Worm (Caenorhabditis elegans) whole organism, L2 larva: Measurements from ENCODE around the gene F07F6.1.

Experiments used
- C34F6.9 ChIP-seq: fragments of 150-350 bp; optimal IDR thresholded peaks from 2 replicates; lab custom pipeline; 2014; ENCODE audit warnings: missing biosample characterization, missing genetic modification characterization
- F13H6.1 ChIP-seq: sonication (generic microtip); optimal IDR thresholded peaks from 2 replicates; lab custom pipeline; 2016; ENCODE audit warnings: missing genetic modification characterization, missing compliant biosample characterization
- R02D3.7 ChIP-seq: fragments of 150-350 bp; optimal IDR thresholded peaks from 2 replicates; lab custom pipeline; 2014; ENCODE audit warnings: missing biosample characterization, missing genetic modification characterization
- alr-1 ChIP-seq: fragments of 150-350 bp; optimal IDR thresholded peaks from 2 replicates; lab custom pipeline; 2014; ENCODE audit warnings: missing biosample characterization, missing genetic modification characterization
- aly-2 ChIP-seq: fragments of 150-350 bp; optimal IDR thresholded peaks from 2 replicates; lab custom pipeline; 2014; ENCODE audit warnings: missing biosample characterization, missing genetic modification characterization
- ama-1 ChIP-seq: fragments of 150-350 bp; optimal IDR thresholded peaks from 2 replicates; lab custom pipeline; 2018; ENCODE audit warnings: inconsistent platforms
- blmp-1 ChIP-seq: sonication (generic microtip); optimal IDR thresholded peaks from 2 replicates; lab custom pipeline; 2017; ENCODE audit warnings: missing genetic modification characterization, mild to moderate bottlenecking, missing compliant biosample characterization, antibody characterized with exemption, moderate library complexity; ENCODE audit not compliant: insufficient read depth
- crh-2 ChIP-seq: sonication (generic microtip); optimal IDR thresholded peaks from 2 replicates; lab custom pipeline; 2017; ENCODE audit warnings: missing biosample characterization, missing genetic modification characterization
- dmd-4 ChIP-seq: sonication (generic microtip); optimal IDR thresholded peaks from 2 replicates; lab custom pipeline; 2017; ENCODE audit warnings: missing biosample characterization, missing genetic modification characterization
- egl-27 ChIP-seq: sonication (generic microtip); optimal IDR thresholded peaks from 3 replicates; lab custom pipeline; 2017; ENCODE audit warnings: missing biosample characterization, missing genetic modification reagents, missing genetic modification characterization
- elt-1 ChIP-seq: fragments of 150-350 bp; optimal IDR thresholded peaks from 2 replicates; lab custom pipeline; 2014; ENCODE audit warnings: missing biosample characterization, missing genetic modification characterization
- fos-1 ChIP-seq: fragments of 150-350 bp; optimal IDR thresholded peaks from 2 replicates; lab custom pipeline; 2014; ENCODE audit warnings: missing biosample characterization, missing genetic modification characterization
- gmeb-1 ChIP-seq: fragments of 150-350 bp; optimal IDR thresholded peaks from 2 replicates; lab custom pipeline; 2014; ENCODE audit warnings: missing biosample characterization, missing genetic modification characterization
- lin-13 ChIP-seq: fragments of 150-350 bp; optimal IDR thresholded peaks from 2 replicates; lab custom pipeline; 2014; ENCODE audit warnings: missing biosample characterization, missing genetic modification reagents, missing genetic modification characterization
- lin-39 ChIP-seq: fragments of 150-350 bp; optimal IDR thresholded peaks from 2 replicates; lab custom pipeline; 2014; ENCODE audit warnings: missing biosample characterization, missing genetic modification reagents, missing genetic modification characterization
- lsy-2 ChIP-seq, 2 experiments: fragments of 150-350 bp in 1 of 2; sonication (generic microtip) in 1 of 2; optimal IDR thresholded peaks; 2 replicates each; lab custom pipeline; 2014 to 2017; ENCODE audit warnings: missing biosample characterization in 2 of 2, missing genetic modification characterization in 2 of 2
- mab-5 ChIP-seq: fragments of 150-350 bp; optimal IDR thresholded peaks from 2 replicates; lab custom pipeline; 2014; ENCODE audit warnings: missing biosample characterization, missing genetic modification characterization
- mbf-1 ChIP-seq: sonication (generic microtip); optimal IDR thresholded peaks from 2 replicates; lab custom pipeline; 2017; ENCODE audit warnings: missing biosample characterization, missing genetic modification characterization
- nhr-10 ChIP-seq: sonication (generic microtip); optimal IDR thresholded peaks from 2 replicates; lab custom pipeline; 2017; ENCODE audit warnings: missing biosample characterization, missing genetic modification characterization
- nhr-11 ChIP-seq: fragments of 150-350 bp; optimal IDR thresholded peaks from 2 replicates; lab custom pipeline; 2014; ENCODE audit warnings: missing biosample characterization, missing genetic modification characterization
- nhr-237 ChIP-seq: fragments of 150-350 bp; optimal IDR thresholded peaks from 2 replicates; lab custom pipeline; 2014; ENCODE audit warnings: missing biosample characterization, missing genetic modification characterization
- nhr-25 ChIP-seq: fragments of 150-350 bp; sonication (generic microtip); optimal IDR thresholded peaks from 3 replicates; lab custom pipeline; 2014; ENCODE audit warnings: missing biosample characterization, missing genetic modification characterization
- nhr-77 ChIP-seq: fragments of 150-350 bp; optimal IDR thresholded peaks from 2 replicates; lab custom pipeline; 2014; ENCODE audit warnings: missing biosample characterization, missing genetic modification characterization
- peb-1 ChIP-seq: fragments of 150-350 bp; optimal IDR thresholded peaks from 2 replicates; lab custom pipeline; 2014; ENCODE audit warnings: missing biosample characterization, missing genetic modification characterization
- sem-4 ChIP-seq: fragments of 150-350 bp; optimal IDR thresholded peaks from 2 replicates; lab custom pipeline; 2014; ENCODE audit warnings: missing biosample characterization, missing genetic modification reagents, missing genetic modification characterization
- sma-3 ChIP-seq: sonication (generic microtip); optimal IDR thresholded peaks from 2 replicates; lab custom pipeline; 2016; ENCODE audit warnings: missing genetic modification reagents, missing genetic modification characterization, missing compliant biosample characterization
- snpc-4 ChIP-seq: fragments of 150-350 bp; optimal IDR thresholded peaks from 2 replicates; lab custom pipeline; 2014; ENCODE audit warnings: missing biosample characterization, missing genetic modification characterization
- unc-55 ChIP-seq: fragments of 150-350 bp; sonication (generic microtip); optimal IDR thresholded peaks from 3 replicates; lab custom pipeline; 2014; ENCODE audit warnings: missing biosample characterization, missing genetic modification reagents, missing genetic modification characterization
- zag-1 ChIP-seq: fragments of 150-350 bp; optimal IDR thresholded peaks from 2 replicates; lab custom pipeline; 2014; ENCODE audit warnings: missing biosample characterization, missing genetic modification characterization
- ztf-1 ChIP-seq: fragments of 200-800 bp; sonication (Bioruptor generic); conservative IDR thresholded peaks from 2 replicates; pipeline ENCODE4 v1.3.6; 2022; ENCODE audit warnings: missing genetic modification characterization, missing compliant biosample characterization
- ztf-11 ChIP-seq: sonication (generic microtip); optimal IDR thresholded peaks from 2 replicates; lab custom pipeline; 2017; ENCODE audit warnings: missing biosample characterization, missing genetic modification characterization
- ztf-4 ChIP-seq: fragments of 150-350 bp; optimal IDR thresholded peaks from 2 replicates; lab custom pipeline; 2014; ENCODE audit warnings: missing biosample characterization, missing genetic modification characterization

Gene F07F6.1

ce11 chrII:5407548-5407947 lies 30.1 kb upstream of the F07F6.1 start, which contains the start of gene clec-141:
Gene clec-141 (minus strand): TSS chrII:5407648.
- TF ChIP-seq lsy-2 (tag; optimal IDR thresholded peaks at IDR 0.05; lab: Kevin White, UChicago) (no peak), fos-1 (tag; lab: Kevin White, UChicago) (no peak), zag-1 (tag; lab: Kevin White, UChicago) (no peak), egl-27 (tag; lab: Kevin White, UChicago) (no peak), ztf-11 (tag; lab: Kevin White, UChicago) (no peak)

ce11 chrII:5408924-5409323 lies 28.8 kb upstream of the F07F6.1 start, which contains the start of the genes EEED8.12 and EEED8.4:
Gene EEED8.12 (minus strand): TSS chrII:5409024.
Gene EEED8.4 (plus strand): TSS chrII:5409319.
- TF ChIP-seq blmp-1 (tag; lab: Kevin White, UChicago) (no peak), snpc-4 (tag; lab: Kevin White, UChicago) (no peak), ama-1 (lab: Kevin White, UChicago) (no peak), nhr-25 (tag; lab: Kevin White, UChicago) (no peak), R02D3.7 (no peak), sma-3 (GFP tag; lab: Kevin White, UChicago) (no peak), mbf-1 (tag; lab: Kevin White, UChicago) (no peak), sem-4 (tag; lab: Kevin White, UChicago) (no peak), F13H6.1 (no peak), egl-27 (tag; lab: Kevin White, UChicago) (no peak), dmd-4 (tag; lab: Kevin White, UChicago) (no peak), mab-5 (tag; lab: Kevin White, UChicago) (no peak), ztf-11 (tag; lab: Kevin White, UChicago) (no peak), alr-1 (tag; lab: Kevin White, UChicago) (no peak), ztf-4 (no peak), aly-2 (tag; lab: Kevin White, UChicago) (no peak), elt-1 (no peak), nhr-11 (tag; lab: Kevin White, UChicago) (no peak), gmeb-1 (tag; lab: Kevin White, UChicago) (no peak)

- TF ChIP-seq blmp-1 (tag; lab: Kevin White, UChicago) (no peak), F13H6.1 (no peak), ama-1 (lab: Kevin White, UChicago) (no peak), nhr-11 (tag; lab: Kevin White, UChicago) (no peak), nhr-237 (tag; lab: Kevin White, UChicago) (no peak), sma-3 (GFP tag; lab: Kevin White, UChicago) (no peak), mbf-1 (tag; lab: Kevin White, UChicago) (no peak), mab-5 (tag; lab: Kevin White, UChicago) (no peak), lin-39 (tag; lab: Kevin White, UChicago) (no peak), C34F6.9 (tag; lab: Kevin White, UChicago) (no peak), peb-1 (tag; lab: Kevin White, UChicago) (no peak)
Measured at ce11 chrII:5412467-5412866, 25.2 kb upstream of the F07F6.1 start, which contains the start of the genes EEED8.13 and EEED8.18. Gene EEED8.13 (minus strand): TSS chrII:5412567. Gene EEED8.18 (minus strand): TSS chrII:5412610.

ce11 chrII:5414040-5414439 lies 23.6 kb upstream of the F07F6.1 start, which contains the start of the genes EEED8.14 and EEED8.3:
Gene EEED8.14 (minus strand): TSS chrII:5414052.
Gene EEED8.3 (plus strand): TSS chrII:5414276.
- no peak for TF ChIP-seq ztf-11 (tag; lab: Kevin White, UChicago)
- TF ChIP-seq mbf-1 (tag; lab: Kevin White, UChicago): no peak
- no peak for TF ChIP-seq gmeb-1 (tag; lab: Kevin White, UChicago)
- TF ChIP-seq ztf-1: no peak
- TF ChIP-seq unc-55 (GFP tag; lab: Kevin White, UChicago): no peak
- TF ChIP-seq crh-2 (tag; lab: Kevin White, UChicago): no peak
- TF ChIP-seq nhr-77: no peak
- TF ChIP-seq C34F6.9 (tag; lab: Kevin White, UChicago): no peak
- no peak for TF ChIP-seq blmp-1 (tag; lab: Kevin White, UChicago)
- no peak for TF ChIP-seq sem-4 (tag; lab: Kevin White, UChicago)
- no peak for TF ChIP-seq nhr-10 (tag; lab: Kevin White, UChicago)
- TF ChIP-seq F13H6.1: no peak
- TF ChIP-seq peb-1 (tag; lab: Kevin White, UChicago): no peak

- TF ChIP-seq dmd-4 (tag; lab: Kevin White, UChicago): no peak
- no peak for TF ChIP-seq F13H6.1
- no peak for TF ChIP-seq lin-13 (GFP tag; lab: Kevin White, UChicago)
- TF ChIP-seq nhr-25 (tag; lab: Kevin White, UChicago): no peak
- TF ChIP-seq lsy-2 (tag; optimal IDR thresholded peaks at IDR 0.05; lab: Kevin White, UChicago): no peak
- no peak for TF ChIP-seq sma-3 (GFP tag; lab: Kevin White, UChicago)
- TF ChIP-seq, all 48 proteins: peak for 0
Measured at ce11 chrII:5416204-5416764, 21.4 kb upstream of the F07F6.1 start, which contains the start of gene EEED8.2. Gene EEED8.2 (plus strand): TSS chrII:5416714.
